Worm (Caenorhabditis elegans) whole organism, midembryonic: ENCODE measurements around the gene ZK1010.10.

Source experiments
- T22C8.4 ChIP-seq: fragments of 200-800 bp; sonication (Bioruptor generic); IDR thresholded peaks from 2 replicates; pipeline ENCODE4 v1.3.6; 2022; ENCODE audit warnings: missing genetic modification characterization, missing compliant biosample characterization
- cog-1 ChIP-seq: sonication (generic microtip); optimal IDR thresholded peaks from 2 replicates; lab custom pipeline; 2016; ENCODE audit warnings: missing genetic modification characterization, missing compliant biosample characterization
- flt-1 ChIP-seq: fragments of 200-800 bp; sonication (Bioruptor generic); IDR thresholded peaks from 2 replicates; pipeline ENCODE4 v1.3.6; 2022; ENCODE audit warnings: missing genetic modification characterization, missing compliant biosample characterization
- klf-2 ChIP-seq: fragments of 200-800 bp; sonication (Bioruptor generic); conservative IDR thresholded peaks from 2 replicates; pipeline ENCODE4 v1.3.6; 2022; ENCODE audit warnings: missing genetic modification reagents, missing genetic modification characterization, missing compliant biosample characterization
- med-1 ChIP-seq: sonication (generic microtip); optimal IDR thresholded peaks from 2 replicates; lab custom pipeline; 2017; ENCODE audit warnings: missing genetic modification characterization, mild to moderate bottlenecking, missing compliant biosample characterization, antibody characterized with exemption, missing genetic modification reagents; ENCODE audit not compliant: insufficient read depth
- ref-1 ChIP-seq: fragments of 200-800 bp; sonication (Bioruptor generic); conservative IDR thresholded peaks from 2 replicates; pipeline ENCODE4 v1.3.6; 2022; ENCODE audit warnings: missing genetic modification reagents, missing genetic modification characterization, missing compliant biosample characterization
- tab-1 ChIP-seq: fragments of 200-800 bp; sonication (Bioruptor generic); IDR thresholded peaks from 2 replicates; pipeline ENCODE4 v1.3.6; 2022; ENCODE audit warnings: missing genetic modification characterization, missing compliant biosample characterization
- ztf-23 ChIP-seq: fragments of 200-800 bp; sonication (Bioruptor generic); IDR thresholded peaks from 2 replicates; pipeline ENCODE4 v1.3.6; 2022; ENCODE audit warnings: missing genetic modification reagents, missing genetic modification characterization, missing compliant biosample characterization
- ztf-29 ChIP-seq: fragments of 200-800 bp; sonication (Bioruptor generic); IDR thresholded peaks from 2 replicates; pipeline ENCODE4 v1.3.6; 2022; ENCODE audit warnings: missing genetic modification reagents, missing genetic modification characterization, missing compliant biosample characterization

Gene ZK1010.10

DNA sequence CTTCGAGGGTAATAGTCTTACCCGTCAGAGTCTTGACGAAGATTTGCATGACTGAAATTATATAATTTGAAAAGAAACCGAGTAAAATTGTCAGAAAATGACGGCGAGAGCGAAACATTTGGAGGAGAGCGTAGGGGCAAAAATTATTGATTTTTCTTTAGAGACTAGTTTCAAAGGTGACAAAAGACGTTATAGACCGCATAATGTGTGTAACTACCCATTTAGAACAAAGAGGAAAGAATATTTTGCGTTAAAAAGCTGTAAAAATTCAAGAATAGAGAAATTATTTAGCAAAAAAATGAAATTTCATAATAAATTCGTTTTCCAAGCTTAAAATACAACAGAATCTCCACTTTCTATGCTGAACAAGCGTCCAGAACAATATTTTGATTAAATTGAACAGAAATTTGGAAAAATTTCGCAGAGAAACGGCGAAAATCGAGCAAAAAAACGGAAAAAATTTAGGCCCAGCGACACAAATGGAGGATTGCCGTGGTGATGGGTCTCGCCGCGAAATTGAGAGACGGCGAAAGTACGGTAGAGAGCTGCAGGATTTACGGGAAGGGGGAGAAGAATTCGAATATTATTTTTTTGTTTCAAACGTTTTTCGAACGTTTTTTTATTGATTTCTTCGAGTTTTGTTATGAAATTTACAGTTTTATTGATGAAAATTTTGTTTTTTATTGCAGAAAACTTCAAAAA, 23.6 kb upstream of the ZK1010.10 start, which contains the start of the genes ubq-2 and frg-1:
TSS of gene ubq-2 (minus strand) at position 51 of the 702 bp plus-strand sequence.
TSS of gene frg-1 (plus strand) at position 690 of the 702 bp plus-strand sequence.
- TF ChIP-seq flt-1 (GFP tag; lab: Robert Waterston, UW), result no peak
- TF ChIP-seq klf-2, result no peak
- no peak for TF ChIP-seq ref-1 (GFP tag; lab: Robert Waterston, UW)
- no peak for TF ChIP-seq ztf-29 (GFP tag; lab: Robert Waterston, UW)
- peak; percentile 26; the same call in 1 of the 2 replicates for TF ChIP-seq T22C8.4 (GFP tag; lab: Robert Waterston, UW)
- TF ChIP-seq tab-1 (GFP tag; lab: Robert Waterston, UW), result no peak
- 0 out of 2 replicates have a peak, but pooled peaks have one; percentile 25 for TF ChIP-seq ztf-23 (GFP tag; lab: Robert Waterston, UW)
- no peak for TF ChIP-seq med-1
- peak; percentile 10 for TF ChIP-seq cog-1 (tag; lab: Kevin White, UChicago)

DNA sequence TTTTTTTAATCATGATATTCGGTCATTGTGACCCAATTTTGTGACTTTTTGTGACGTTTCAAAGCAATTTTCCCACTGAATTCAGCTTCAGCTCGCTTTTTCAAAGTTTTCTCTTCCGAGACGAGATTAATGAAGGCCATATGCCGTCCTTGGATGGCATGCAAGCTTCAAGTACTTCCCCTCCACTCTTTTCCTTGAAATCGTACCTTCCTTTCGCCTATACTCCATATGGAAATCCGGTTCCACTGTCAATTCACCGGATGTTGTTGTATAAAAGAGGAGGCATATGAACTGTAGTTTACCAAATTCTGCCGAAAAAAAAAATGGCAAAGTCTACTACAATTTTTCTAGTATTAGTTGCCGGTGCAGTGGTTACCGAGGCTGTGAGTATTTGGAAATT, 21.4 kb upstream of the ZK1010.10 start, which contains the start of gene ZK1010.4:
TSS of gene ZK1010.4 (plus strand) at position 301 of the 400 bp plus-strand sequence.
- TF ChIP-seq ztf-23 (GFP tag; lab: Robert Waterston, UW) (no peak), med-1 (no peak), ref-1 (GFP tag; lab: Robert Waterston, UW) (no peak), flt-1 (GFP tag; lab: Robert Waterston, UW) (no peak), cog-1 (tag; lab: Kevin White, UChicago) (no peak), T22C8.4 (GFP tag; lab: Robert Waterston, UW) (no peak), klf-2 (no peak), tab-1 (GFP tag; lab: Robert Waterston, UW) (no peak), ztf-29 (GFP tag; lab: Robert Waterston, UW) (no peak)

DNA sequence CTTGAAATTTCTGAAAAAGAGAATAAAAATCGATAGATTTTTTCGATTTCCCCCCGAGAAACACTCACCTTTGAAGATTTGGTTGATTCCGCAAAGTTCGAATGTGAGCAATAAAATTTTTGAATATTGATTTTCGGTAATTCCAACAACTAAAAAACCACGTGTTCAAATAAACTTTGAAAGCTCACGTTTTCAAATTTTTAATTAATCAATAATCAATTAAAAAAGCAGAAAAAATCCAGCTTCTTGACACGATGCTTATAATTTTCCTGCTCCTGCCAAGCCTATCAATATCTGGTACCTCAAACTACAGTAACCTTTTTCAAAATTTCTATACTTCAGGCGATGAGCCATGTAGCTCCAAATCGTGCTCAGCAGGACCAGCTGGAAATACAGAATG, 14.8 kb upstream of the ZK1010.10 start, which contains the start of gene ZK1010.5:
TSS of gene ZK1010.5 (minus strand) at position 101 of the 400 bp plus-strand sequence.
- TF ChIP-seq ref-1 (GFP tag; lab: Robert Waterston, UW) (no peak), T22C8.4 (GFP tag; lab: Robert Waterston, UW) (0 out of 2 replicates have a peak, but pooled peaks have one; percentile 38), tab-1 (GFP tag; lab: Robert Waterston, UW) (no peak), ztf-29 (GFP tag; lab: Robert Waterston, UW) (no peak)

DNA sequence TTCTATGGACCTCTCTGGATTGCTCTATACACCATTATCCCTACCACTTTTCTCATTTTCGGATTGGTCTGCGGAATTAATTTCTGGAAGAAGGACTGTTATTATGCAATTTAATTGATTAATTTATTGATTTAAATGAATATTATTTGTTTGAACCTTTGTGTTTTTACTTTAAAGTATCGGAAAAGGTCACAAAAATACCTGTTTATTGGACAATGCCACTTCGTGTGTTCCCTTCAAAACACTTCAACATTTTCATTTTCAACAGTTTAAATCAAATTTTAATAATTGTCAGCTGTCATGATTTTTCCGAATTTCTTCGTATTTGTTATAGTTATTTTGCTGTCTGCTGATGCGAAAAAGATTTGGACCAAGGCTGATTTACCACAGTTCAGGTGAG, 11.2 kb upstream of the ZK1010.10 start, which contains the start of gene ZK1010.12:
TSS of gene ZK1010.12 (plus strand) at position 301 of the 400 bp plus-strand sequence.
- TF ChIP-seq ztf-23 (GFP tag; lab: Robert Waterston, UW) (no peak), med-1 (no peak), tab-1 (GFP tag; lab: Robert Waterston, UW) (no peak), flt-1 (GFP tag; lab: Robert Waterston, UW) (no peak), ref-1 (GFP tag; lab: Robert Waterston, UW) (no peak), ztf-29 (GFP tag; lab: Robert Waterston, UW) (no peak), cog-1 (tag; lab: Kevin White, UChicago) (no peak), klf-2 (no peak), T22C8.4 (GFP tag; lab: Robert Waterston, UW) (no peak)

DNA sequence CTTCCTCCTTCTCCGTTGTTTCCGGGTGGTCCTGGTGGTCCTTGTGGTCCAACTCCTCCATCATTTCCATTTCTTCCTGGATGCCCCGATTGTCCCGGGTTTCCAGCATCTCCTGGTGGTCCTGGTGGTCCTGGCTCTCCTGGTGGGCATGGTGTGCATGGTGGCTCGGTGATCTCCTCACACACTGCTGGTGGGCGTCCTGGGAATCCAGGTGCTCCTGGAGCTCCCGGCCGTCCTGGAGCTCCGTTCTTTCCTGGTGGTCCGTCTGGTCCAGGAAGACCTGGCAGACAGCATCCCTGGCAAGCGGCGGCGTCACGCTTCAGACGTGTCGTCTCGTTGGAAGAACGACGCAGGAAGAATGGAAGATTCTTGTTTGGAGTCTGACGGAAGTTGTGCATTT, 9.1 kb upstream of the ZK1010.10 start:
- TF ChIP-seq tab-1 (GFP tag; lab: Robert Waterston, UW) (no peak), med-1 (no peak), ref-1 (GFP tag; lab: Robert Waterston, UW) (no peak), cog-1 (tag; lab: Kevin White, UChicago) (no peak), flt-1 (GFP tag; lab: Robert Waterston, UW) (no peak), klf-2 (no peak), ztf-23 (GFP tag; lab: Robert Waterston, UW) (no peak), ztf-29 (GFP tag; lab: Robert Waterston, UW) (no peak), T22C8.4 (GFP tag; lab: Robert Waterston, UW) (no peak)

DNA sequence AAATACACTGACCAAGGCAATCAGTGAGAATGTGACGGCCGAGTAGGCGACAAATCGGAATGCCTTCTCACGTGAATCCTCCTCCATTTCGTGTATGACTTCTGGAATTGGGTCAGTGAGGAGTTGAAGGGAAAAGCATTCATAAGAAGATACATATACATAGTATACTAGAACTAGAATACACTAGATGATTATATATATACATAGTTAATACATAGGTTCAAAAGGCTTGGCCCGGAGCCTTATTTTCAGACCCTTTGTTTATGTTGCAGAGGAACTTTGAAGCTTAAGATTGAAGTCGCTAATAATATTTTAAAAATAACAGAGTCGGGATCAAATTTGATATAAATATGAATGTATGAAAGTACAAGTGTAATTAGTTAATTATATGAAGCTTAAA, 8.6 kb upstream of the ZK1010.10 start, which contains the start of gene col-97:
TSS of gene col-97 (minus strand) at position 101 of the 400 bp plus-strand sequence.
- TF ChIP-seq ztf-23 (GFP tag; lab: Robert Waterston, UW) (no peak), flt-1 (GFP tag; lab: Robert Waterston, UW) (no peak), ztf-29 (GFP tag; lab: Robert Waterston, UW) (no peak)

DNA sequence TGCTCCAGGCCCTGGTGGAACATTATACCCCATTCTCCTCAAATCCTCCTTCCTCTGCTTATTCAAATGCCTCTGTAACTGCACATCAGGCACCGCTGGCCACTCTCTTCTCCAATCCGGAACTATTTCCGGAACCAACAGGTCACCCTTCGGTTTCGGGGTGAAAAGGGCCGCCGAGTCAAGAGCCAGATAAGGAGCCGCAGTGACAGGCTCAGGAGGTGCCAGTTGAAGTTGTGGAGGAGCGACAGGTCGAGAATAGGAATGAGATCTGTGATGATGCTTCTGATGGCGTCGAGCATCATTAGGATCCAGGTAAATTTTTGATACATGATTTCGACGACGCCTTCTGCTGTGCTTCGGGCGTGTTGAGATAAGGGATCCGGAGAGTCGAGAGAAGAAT, 3.9 kb upstream of the ZK1010.10 start:
- TF ChIP-seq klf-2 (no peak), tab-1 (GFP tag; lab: Robert Waterston, UW) (no peak), ref-1 (GFP tag; lab: Robert Waterston, UW) (no peak), ztf-23 (GFP tag; lab: Robert Waterston, UW) (no peak), cog-1 (tag; lab: Kevin White, UChicago) (no peak), med-1 (no peak)

DNA sequence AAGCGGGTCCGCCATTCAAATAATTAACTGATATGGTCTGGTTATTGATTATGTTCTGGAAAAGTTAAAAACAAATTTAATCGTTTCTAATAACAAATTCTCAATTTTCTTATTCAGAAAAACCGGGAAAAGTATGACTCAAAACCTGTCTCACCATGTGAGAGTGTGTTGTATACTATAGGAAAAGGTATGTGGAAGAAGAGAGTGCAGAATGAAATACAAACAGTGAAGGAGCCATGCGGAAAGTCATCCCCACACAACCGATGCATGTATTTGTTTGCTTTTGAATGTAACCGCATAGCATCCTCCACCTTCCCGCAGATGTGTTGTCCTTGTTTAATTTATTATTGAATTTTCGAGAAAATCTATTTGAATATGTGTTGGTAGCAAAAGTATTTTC, 1.7 kb upstream of the ZK1010.10 start, which contains the start of gene ZK1010.8:
TSS of gene ZK1010.8 (minus strand) at position 214 of the 400 bp plus-strand sequence.
- TF ChIP-seq ztf-29 (GFP tag; lab: Robert Waterston, UW), result no peak
- TF ChIP-seq T22C8.4 (GFP tag; lab: Robert Waterston, UW), result no peak
- TF ChIP-seq ref-1 (GFP tag; lab: Robert Waterston, UW), result no peak
- TF ChIP-seq flt-1 (GFP tag; lab: Robert Waterston, UW), result no peak
- TF ChIP-seq ztf-23 (GFP tag; lab: Robert Waterston, UW), result no peak
- TF ChIP-seq tab-1 (GFP tag; lab: Robert Waterston, UW), result no peak
- TF ChIP-seq cog-1 (tag; lab: Kevin White, UChicago), result no peak
- no peak for TF ChIP-seq klf-2
- no peak for TF ChIP-seq med-1

DNA sequence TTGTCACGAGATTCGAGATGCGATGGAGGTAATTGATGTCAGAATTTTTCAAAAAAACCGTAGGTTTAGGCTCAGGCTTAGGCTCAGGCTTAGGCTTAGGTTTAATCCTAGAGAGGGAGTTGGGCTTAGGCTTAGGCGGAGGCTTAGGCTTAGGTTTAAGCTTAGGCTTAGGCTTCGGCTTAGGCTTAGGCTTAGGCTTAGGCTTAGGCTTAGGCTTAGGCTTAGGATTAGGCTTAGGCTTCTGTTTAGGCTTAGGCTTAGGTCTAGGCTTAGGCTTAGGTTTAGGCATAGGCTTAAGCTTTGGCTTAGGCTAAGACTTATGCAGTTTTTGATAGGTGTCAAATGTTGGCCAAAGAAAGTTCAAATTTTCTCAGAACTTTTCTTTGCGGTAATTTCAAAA, 2.1 kb downstream of the ZK1010.10 start:
- no peak for TF ChIP-seq flt-1 (GFP tag; lab: Robert Waterston, UW)
- 0 out of 2 replicates have a peak, but pooled peaks have one; percentile 23 for TF ChIP-seq ztf-23 (GFP tag; lab: Robert Waterston, UW)
- TF ChIP-seq klf-2, result no peak
- no peak for TF ChIP-seq T22C8.4 (GFP tag; lab: Robert Waterston, UW)
- no peak for TF ChIP-seq med-1
- TF ChIP-seq cog-1 (tag; lab: Kevin White, UChicago), result no peak
- TF ChIP-seq ztf-29 (GFP tag; lab: Robert Waterston, UW), result peak; percentile 68; the same call in 1 of the 2 replicates
- TF ChIP-seq ref-1 (GFP tag; lab: Robert Waterston, UW), result no peak
- TF ChIP-seq tab-1 (GFP tag; lab: Robert Waterston, UW), result no peak
